Worm (Caenorhabditis elegans): ENCODE measurements around the gene rexd-1.

The rexd-1 gene

DNA sequence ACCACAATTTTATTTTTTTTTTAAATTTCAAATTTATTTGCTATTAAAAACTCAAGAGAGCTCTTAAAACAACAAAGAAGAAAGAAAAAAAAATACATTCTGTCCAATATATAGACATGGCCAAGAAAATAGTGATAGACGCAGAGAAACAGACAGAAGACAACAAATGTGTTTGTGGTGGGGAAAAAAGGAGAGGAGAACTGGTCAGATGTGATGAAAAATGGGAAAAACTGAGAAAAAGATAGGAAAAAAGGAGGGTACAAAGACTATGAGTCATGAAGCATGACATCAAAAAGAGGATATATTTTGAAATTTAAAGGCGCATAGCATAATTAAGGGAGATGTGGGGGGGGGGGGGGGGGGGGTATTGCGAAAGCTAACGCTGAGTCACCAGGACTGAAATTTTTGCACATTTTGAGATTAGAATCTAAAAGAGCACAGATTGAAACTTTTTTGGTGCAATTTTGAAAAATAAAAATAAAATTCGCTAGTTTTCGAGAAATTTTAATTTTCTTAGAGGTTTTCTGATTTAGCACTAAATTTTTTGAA lies 15.2 kb upstream of the rexd-1 start:
- TF ChIP-seq dao-5 (tag; optimal IDR thresholded peaks at IDR 0.05) = no peak
- no peak for TF ChIP-seq him-1 (tag; optimal IDR thresholded peaks at IDR 0.05)
- peak; percentile 18 for TF ChIP-seq W03F9.2 (tag; optimal IDR thresholded peaks at IDR 0.05)

DNA sequence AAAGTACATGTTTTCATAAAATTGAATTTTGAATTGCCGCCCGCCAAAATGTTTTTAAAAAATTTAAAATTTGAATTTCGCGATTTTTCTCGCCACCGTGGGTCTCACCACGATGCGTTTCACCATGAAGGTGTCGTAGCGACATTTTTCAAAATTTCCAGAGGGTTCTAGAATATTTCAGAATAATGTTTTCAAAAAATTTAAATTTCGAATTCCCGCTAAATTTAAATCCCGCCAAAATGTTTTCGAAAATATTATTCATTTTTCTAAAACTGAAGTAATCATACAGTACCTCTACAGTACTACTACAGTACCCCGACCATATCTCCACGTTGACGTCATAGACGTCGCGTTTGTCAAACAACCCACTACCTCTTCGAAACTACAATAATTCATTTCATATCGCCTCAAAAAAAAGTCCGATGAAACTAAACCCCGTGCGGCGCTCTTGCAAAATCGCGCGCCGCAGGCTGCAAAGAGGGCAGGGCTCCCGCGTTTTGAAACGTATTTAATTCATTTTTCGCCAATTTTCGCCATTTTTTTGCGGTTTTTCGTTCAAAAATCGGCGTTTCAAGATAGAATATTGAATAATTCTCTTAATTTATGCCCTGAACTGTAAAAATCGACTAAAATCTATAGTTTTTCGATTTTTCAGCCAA lies 9.9 kb upstream of the rexd-1 start, which contains the start of the genes pvf-1 and Y39A3CL.7:
Gene pvf-1, minus strand, starts transcription at position 51 of the 659 bp plus-strand sequence.
Gene Y39A3CL.7, plus strand, starts transcription at position 656 of the 659 bp plus-strand sequence.
- no peak for TF ChIP-seq him-1 (tag; optimal IDR thresholded peaks at IDR 0.05)
- no peak for TF ChIP-seq dao-5 (tag; optimal IDR thresholded peaks at IDR 0.05)
- TF ChIP-seq W03F9.2 (tag; optimal IDR thresholded peaks at IDR 0.05) = no peak

DNA sequence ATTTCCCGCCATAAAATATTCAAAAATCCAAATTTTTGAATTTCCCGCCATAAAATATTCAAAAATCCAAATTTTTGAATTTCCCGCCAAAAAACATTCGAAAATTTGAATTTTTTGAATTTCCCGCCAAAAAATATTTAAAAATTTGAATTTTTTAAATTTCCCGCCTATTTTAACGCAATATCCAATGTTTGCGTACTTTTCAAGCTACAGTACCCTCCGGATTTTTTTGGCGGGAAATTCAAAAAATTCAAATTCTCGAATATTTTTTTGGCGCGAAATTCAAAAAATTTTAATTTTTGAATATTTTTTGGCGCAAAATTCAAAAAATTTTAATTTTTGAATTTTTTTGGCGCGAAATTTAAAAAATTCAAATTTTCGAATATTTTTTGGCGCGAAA lies 3.2 kb upstream of the rexd-1 start:
- TF ChIP-seq dao-5 (tag; optimal IDR thresholded peaks at IDR 0.05) = no peak
- no peak for TF ChIP-seq him-1 (tag; optimal IDR thresholded peaks at IDR 0.05)
- TF ChIP-seq W03F9.2 (tag; optimal IDR thresholded peaks at IDR 0.05) = no peak

- TF ChIP-seq dao-5 (tag; optimal IDR thresholded peaks at IDR 0.05) (no peak), W03F9.2 (tag; optimal IDR thresholded peaks at IDR 0.05) (no peak), him-1 (tag; optimal IDR thresholded peaks at IDR 0.05) (no peak)
Measured at ce11 chrIII:1832453-1832852, 1.9 kb upstream of the rexd-1 start.

DNA sequence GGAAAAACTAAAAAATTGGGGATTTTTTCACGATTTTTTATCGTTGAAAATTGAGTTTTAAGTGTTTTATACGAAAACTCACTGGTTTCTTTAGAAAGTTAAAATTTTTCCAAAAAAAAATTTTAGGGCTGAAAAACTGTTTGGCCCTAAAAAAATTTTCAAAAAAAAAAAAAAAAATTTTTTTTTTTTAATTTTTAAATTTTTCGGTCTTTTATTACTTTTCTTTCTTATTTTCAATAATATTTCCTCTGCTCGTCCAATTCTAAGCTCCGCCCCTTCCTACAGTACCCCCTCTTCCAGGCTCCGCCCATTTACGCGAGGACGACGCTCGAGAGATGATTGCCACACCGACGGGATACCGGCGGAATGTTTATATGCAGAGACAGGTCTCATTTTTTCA lies 14.4 kb downstream of the rexd-1 start, which contains the start of gene pqn-82:
Gene pqn-82, plus strand, starts transcription at position 301 of the 400 bp plus-strand sequence.
- no peak for TF ChIP-seq W03F9.2 (tag; optimal IDR thresholded peaks at IDR 0.05)
- no peak for TF ChIP-seq him-1 (tag; optimal IDR thresholded peaks at IDR 0.05)
- TF ChIP-seq dao-5 (tag; optimal IDR thresholded peaks at IDR 0.05) = no peak

ce11 chrIII:1852126-1852717 lies 17.9 kb downstream of the rexd-1 start:
- TF ChIP-seq him-1 (tag; optimal IDR thresholded peaks at IDR 0.05) = no peak
- TF ChIP-seq W03F9.2 (tag; optimal IDR thresholded peaks at IDR 0.05) = no peak
- TF ChIP-seq dao-5 (tag; optimal IDR thresholded peaks at IDR 0.05) = no peak

DNA sequence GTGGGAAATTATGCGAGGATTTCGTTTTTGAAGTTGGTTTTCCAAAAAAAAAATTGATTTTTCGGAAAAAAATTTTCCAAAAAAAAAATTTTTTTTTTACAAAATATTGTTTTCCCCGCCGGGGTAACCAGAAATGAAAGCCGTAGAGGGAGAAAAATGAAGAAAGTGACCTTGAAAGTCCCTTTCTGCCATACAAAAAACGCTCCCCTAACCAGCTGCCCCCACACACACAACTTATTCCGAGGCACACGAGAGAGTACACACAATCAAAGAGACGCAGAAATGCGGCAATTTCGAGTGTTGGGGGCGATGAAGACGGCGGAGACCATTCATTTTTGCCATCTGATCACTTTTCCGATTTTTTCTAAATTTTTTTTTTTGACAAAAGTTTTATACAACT lies 19.6 kb downstream of the rexd-1 start:
- TF ChIP-seq dao-5 (tag; optimal IDR thresholded peaks at IDR 0.05) (no peak), W03F9.2 (tag; optimal IDR thresholded peaks at IDR 0.05) (no peak), him-1 (tag; optimal IDR thresholded peaks at IDR 0.05) (no peak)

DNA sequence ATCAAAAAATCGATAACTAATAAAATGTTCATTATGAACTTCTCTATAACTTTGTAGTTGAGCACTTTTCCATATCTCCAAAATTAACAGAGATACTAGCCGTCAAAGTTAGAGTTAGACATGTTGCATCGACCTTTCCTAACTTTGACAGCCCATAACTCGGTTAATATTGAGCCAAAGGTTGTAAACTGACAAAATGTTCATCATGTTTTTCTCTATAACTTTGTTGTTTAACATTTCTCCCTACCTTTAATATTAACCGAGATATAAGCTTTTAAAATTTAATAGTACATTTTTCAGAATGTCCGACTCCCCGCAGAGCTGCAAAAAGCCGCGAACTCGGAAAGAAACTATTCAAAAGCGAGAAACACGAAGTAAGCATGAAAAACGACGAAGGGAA lies 20.8 kb downstream of the rexd-1 start, which contains the start of gene hlh-33:
Gene hlh-33, plus strand, starts transcription at position 301 of the 400 bp plus-strand sequence.
- TF ChIP-seq him-1 (tag; optimal IDR thresholded peaks at IDR 0.05) (no peak), dao-5 (tag; optimal IDR thresholded peaks at IDR 0.05) (no peak), W03F9.2 (tag; optimal IDR thresholded peaks at IDR 0.05) (no peak)

- TF ChIP-seq dao-5 (tag; optimal IDR thresholded peaks at IDR 0.05) = no peak
- TF ChIP-seq him-1 (tag; optimal IDR thresholded peaks at IDR 0.05) = no peak
Measured at ce11 chrIII:1856175-1856574, 21.9 kb downstream of the rexd-1 start.

DNA sequence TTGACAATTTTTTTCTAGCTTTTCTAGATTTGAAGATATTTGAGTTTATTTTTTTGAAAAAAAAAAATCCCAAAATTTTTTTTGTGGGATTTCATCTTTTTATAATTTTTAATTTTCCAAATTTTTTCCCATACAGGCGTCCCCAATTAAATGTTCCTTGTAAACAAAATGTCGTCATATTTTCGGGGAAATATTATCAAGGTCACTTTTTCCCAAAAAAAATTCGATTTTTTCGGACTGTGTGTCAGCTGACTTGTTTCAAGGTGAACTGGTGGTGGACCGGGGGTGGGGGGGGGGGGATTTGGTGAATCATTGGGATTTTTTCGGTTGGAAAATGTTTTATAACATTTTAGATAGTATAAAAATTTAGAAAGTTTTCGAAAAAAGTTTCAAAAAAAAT lies 22.4 kb downstream of the rexd-1 start:
- TF ChIP-seq dao-5 (tag; optimal IDR thresholded peaks at IDR 0.05) = no peak
- no peak for TF ChIP-seq him-1 (tag; optimal IDR thresholded peaks at IDR 0.05)
- no peak for TF ChIP-seq W03F9.2 (tag; optimal IDR thresholded peaks at IDR 0.05)

- no peak for TF ChIP-seq dao-5 (tag; optimal IDR thresholded peaks at IDR 0.05)
- TF ChIP-seq him-1 (tag; optimal IDR thresholded peaks at IDR 0.05) = peak; percentile 80
- peak; percentile 96 for TF ChIP-seq W03F9.2 (tag; optimal IDR thresholded peaks at IDR 0.05)
Measured at ce11 chrIII:1859532-1859931, 25.2 kb downstream of the rexd-1 start, which contains the start of gene ddp-1. Gene ddp-1, plus strand, starts transcription at chrIII:1859888.

DNA sequence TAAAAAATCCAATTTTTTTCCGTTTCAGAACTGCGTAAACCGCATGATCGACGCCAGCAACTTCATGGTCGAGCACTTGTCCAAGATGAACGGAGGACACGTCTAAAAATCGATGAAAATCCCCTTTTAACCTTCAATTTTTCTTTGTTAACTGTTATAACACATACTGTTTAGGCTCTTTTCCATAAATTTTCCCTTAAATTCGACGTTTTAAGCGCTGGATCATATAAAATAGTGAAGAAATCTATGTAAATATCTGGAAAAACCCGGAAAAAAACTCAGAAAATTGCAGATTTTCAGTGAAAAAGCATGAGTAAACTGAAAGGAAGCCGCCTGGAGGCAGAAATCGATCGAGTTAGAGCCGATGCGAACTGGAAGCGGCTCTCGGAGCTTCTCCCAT lies 25.8 kb downstream of the rexd-1 start, which contains the start of gene ttc-7:
Gene ttc-7, plus strand, starts transcription at position 301 of the 400 bp plus-strand sequence.
- TF ChIP-seq him-1 (tag; optimal IDR thresholded peaks at IDR 0.05) = no peak
- no peak for TF ChIP-seq dao-5 (tag; optimal IDR thresholded peaks at IDR 0.05)
- no peak for TF ChIP-seq W03F9.2 (tag; optimal IDR thresholded peaks at IDR 0.05)

DNA sequence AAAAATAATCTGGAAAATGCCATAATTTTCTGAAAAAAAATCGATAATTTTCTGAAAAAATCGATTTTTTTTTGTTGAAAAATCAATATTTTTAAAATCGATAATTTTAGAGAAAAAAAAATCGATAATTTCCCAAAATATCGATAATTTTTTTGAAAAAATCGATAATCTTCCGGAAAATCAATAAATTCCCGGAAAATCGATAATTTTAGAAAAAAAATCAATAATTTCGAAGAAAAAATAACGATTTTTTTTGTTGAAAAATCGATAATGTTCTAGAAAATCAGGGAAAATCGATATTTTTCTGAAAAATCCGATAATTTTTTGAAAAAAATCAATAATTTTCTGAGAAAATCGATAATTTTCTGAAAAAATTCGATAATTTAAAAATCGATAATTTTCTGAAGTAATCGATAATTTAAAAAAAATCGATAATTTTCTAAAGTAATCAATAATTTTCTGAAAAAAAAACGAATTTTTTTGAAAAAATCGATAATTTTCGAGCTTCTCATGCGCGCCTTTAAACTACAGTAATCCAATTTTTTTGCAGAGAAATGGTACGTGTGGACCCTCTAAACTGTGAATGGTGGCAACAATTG lies 42.1 kb downstream of the rexd-1 start:
- TF ChIP-seq dao-5 (tag; optimal IDR thresholded peaks at IDR 0.05) (no peak), W03F9.2 (tag; optimal IDR thresholded peaks at IDR 0.05) (no peak), him-1 (tag; optimal IDR thresholded peaks at IDR 0.05) (no peak)

- no peak for TF ChIP-seq W03F9.2 (tag; optimal IDR thresholded peaks at IDR 0.05)
- TF ChIP-seq dao-5 (tag; optimal IDR thresholded peaks at IDR 0.05) = no peak
- TF ChIP-seq him-1 (tag; optimal IDR thresholded peaks at IDR 0.05) = no peak
Measured at ce11 chrIII:1877189-1877588, 42.9 kb downstream of the rexd-1 start.

Data from whole organism, L4/young adult.